Fruit fly (Drosophila melanogaster) whole organism, embryonic: ENCODE results near the gene LPCAT.

Experiments
- Adf1 ChIP-seq: fragments of 200-800 bp; sonication (Bioruptor generic); IDR thresholded peaks from 2 replicates; pipeline ENCODE4 v1.3.6; 2022; ENCODE audit warnings: missing biosample characterization, missing genetic modification characterization
- CG10321 ChIP-seq: fragments of 200-800 bp; sonication (Bioruptor generic); IDR thresholded peaks from 2 replicates; pipeline ENCODE4 v1.3.6; 2022; ENCODE audit warnings: missing biosample characterization, missing genetic modification characterization
- CG10565 ChIP-seq: fragments of 200-800 bp; sonication (Bioruptor generic); optimal IDR thresholded peaks from 3 replicates; lab custom pipeline; 2016; ENCODE audit warnings: missing biosample characterization, mild to moderate bottlenecking, missing genetic modification characterization
- CG11398 ChIP-seq: fragments of 200-800 bp; sonication (Bioruptor generic); optimal IDR thresholded peaks from 2 replicates; lab custom pipeline; 2016; ENCODE audit warnings: missing biosample characterization, missing genetic modification characterization
- CG11456 ChIP-seq: fragments of 200-800 bp; sonication (Bioruptor generic); IDR thresholded peaks from 3 replicates; pipeline ENCODE4 v1.3.6; 2022; ENCODE audit warnings: missing biosample characterization, missing genetic modification characterization
- CG12299 ChIP-seq: fragments of 200-800 bp; sonication (Bioruptor generic); optimal IDR thresholded peaks from 2 replicates; lab custom pipeline; 2018; ENCODE audit warnings: missing biosample characterization, mild to moderate bottlenecking, missing genetic modification characterization
- CG12391 ChIP-seq: fragments of 200-800 bp; sonication (Bioruptor generic); optimal IDR thresholded peaks from 3 replicates; lab custom pipeline; 2018; ENCODE audit warnings: missing biosample characterization, mild to moderate bottlenecking, missing genetic modification characterization, moderate library complexity
- CG14860 ChIP-seq: fragments of 200-800 bp; sonication (Bioruptor generic); IDR thresholded peaks from 3 replicates; pipeline ENCODE4 v1.3.6; 2022; ENCODE audit warnings: missing biosample characterization, missing genetic modification characterization; ENCODE audit not compliant: partially characterized antibody
- CG15011 ChIP-seq: fragments of 200-800 bp; sonication (Bioruptor generic); optimal IDR thresholded peaks from 3 replicates; lab custom pipeline; 2018; ENCODE audit warnings: missing biosample characterization, mild to moderate bottlenecking, missing genetic modification characterization
- CG2712 ChIP-seq: fragments of 200-800 bp; optimal IDR thresholded peaks from 3 replicates; lab custom pipeline; 2019; ENCODE audit warnings: missing biosample characterization, mild to moderate bottlenecking, missing genetic modification characterization, moderate library complexity
- CG3065 ChIP-seq: fragments of 200-800 bp; sonication (Bioruptor generic); optimal IDR thresholded peaks from 2 replicates; lab custom pipeline; 2016; ENCODE audit warnings: missing biosample characterization, missing genetic modification characterization
- CG3163 ChIP-seq: fragments of 200-800 bp; sonication (Bioruptor generic); optimal IDR thresholded peaks from 3 replicates; lab custom pipeline; 2016; ENCODE audit warnings: missing biosample characterization, missing genetic modification characterization
- CG3838 ChIP-seq: fragments of 200-800 bp; sonication (Bioruptor generic); optimal IDR thresholded peaks from 3 replicates; lab custom pipeline; 2016; ENCODE audit warnings: missing biosample characterization, missing genetic modification characterization
- CG6683 ChIP-seq: fragments of 200-800 bp; sonication (Bioruptor generic); optimal IDR thresholded peaks from 2 replicates; lab custom pipeline; 2017; ENCODE audit warnings: missing biosample characterization, mild to moderate bottlenecking, missing genetic modification characterization, missing genetic modification reagents
- CG6791 ChIP-seq: fragments of 200-800 bp; sonication (Bioruptor generic); IDR thresholded peaks from 3 replicates; pipeline ENCODE4 v1.3.6; 2022; ENCODE audit warnings: missing biosample characterization, missing genetic modification characterization; ENCODE audit not compliant: partially characterized antibody
- CG9609 ChIP-seq: fragments of 200-800 bp; sonication (Bioruptor generic); optimal IDR thresholded peaks from 3 replicates; lab custom pipeline; 2016; ENCODE audit warnings: missing biosample characterization, missing genetic modification characterization
- D19A ChIP-seq: fragments of 200-800 bp; optimal IDR thresholded peaks from 3 replicates; lab custom pipeline; 2019; ENCODE audit warnings: missing biosample characterization, mild to moderate bottlenecking, missing genetic modification characterization, moderate library complexity
- Dek ChIP-seq: fragments of 200-800 bp; sonication (Bioruptor generic); optimal IDR thresholded peaks from 3 replicates; lab custom pipeline; 2019; ENCODE audit warnings: missing biosample characterization, mild to moderate bottlenecking, missing genetic modification characterization, moderate library complexity
- E2f2 ChIP-seq: fragments of 200-800 bp; sonication (Bioruptor generic); IDR thresholded peaks from 2 replicates; pipeline ENCODE4 v1.3.6; 2022; ENCODE audit warnings: missing biosample characterization, missing genetic modification characterization
- Elba2 ChIP-seq: fragments of 200-800 bp; sonication (Bioruptor generic); optimal IDR thresholded peaks from 3 replicates; lab custom pipeline; 2016; ENCODE audit warnings: missing biosample characterization, missing genetic modification characterization
- HHEX ChIP-seq: fragments of 200-800 bp; sonication (Bioruptor generic); optimal IDR thresholded peaks from 3 replicates; lab custom pipeline; 2017; ENCODE audit warnings: missing biosample characterization, mild to moderate bottlenecking, missing genetic modification characterization, missing genetic modification reagents
- Hr39 ChIP-seq: fragments of >200 bp; optimal IDR thresholded peaks from 2 replicates; lab custom pipeline; 2017
- Jarid2 ChIP-seq: fragments of 200-800 bp; sonication (Bioruptor generic); optimal IDR thresholded peaks from 3 replicates; lab custom pipeline; 2017; ENCODE audit warnings: mild to moderate bottlenecking, missing biosample characterization, missing genetic modification reagents, missing genetic modification characterization
- MBD-R2 ChIP-seq: fragments of 200-800 bp; sonication (Bioruptor generic); IDR thresholded peaks from 2 replicates; pipeline ENCODE4 v1.3.6; 2022; ENCODE audit warnings: missing biosample characterization, missing genetic modification characterization
- Side ChIP-seq: fragments of 200-800 bp; sonication (Bioruptor generic); optimal IDR thresholded peaks from 2 replicates; lab custom pipeline; 2016; ENCODE audit warnings: missing biosample characterization, missing genetic modification characterization
- Sin3A ChIP-seq: fragments of >200 bp; optimal IDR thresholded peaks from 2 replicates; lab custom pipeline; 2018
- bigmax ChIP-seq: fragments of 200-800 bp; sonication (Bioruptor generic); optimal IDR thresholded peaks from 2 replicates; lab custom pipeline; 2018; ENCODE audit warnings: missing biosample characterization, mild to moderate bottlenecking, missing genetic modification characterization
- corto ChIP-seq: fragments of 200-800 bp; sonication (Bioruptor generic); optimal IDR thresholded peaks from 2 replicates; lab custom pipeline; 2016; ENCODE audit warnings: missing biosample characterization, mild to moderate bottlenecking, missing genetic modification characterization, moderate library complexity
- crol ChIP-seq: fragments of 200-800 bp; sonication (Bioruptor generic); IDR thresholded peaks from 2 replicates; pipeline ENCODE4 v1.3.6; 2022; ENCODE audit warnings: missing biosample characterization, missing genetic modification characterization
- danr ChIP-seq: fragments of 200-800 bp; sonication (Bioruptor generic); IDR thresholded peaks from 2 replicates; pipeline ENCODE4 v1.3.6; 2022; ENCODE audit warnings: missing biosample characterization, missing genetic modification characterization
- dmrt11E ChIP-seq: fragments of 200-800 bp; sonication (Bioruptor generic); optimal IDR thresholded peaks from 3 replicates; lab custom pipeline; 2018; ENCODE audit warnings: missing biosample characterization, mild to moderate bottlenecking, missing genetic modification characterization, moderate library complexity
- exex ChIP-seq: fragments of 200-800 bp; sonication (Bioruptor generic); optimal IDR thresholded peaks from 4 replicates; lab custom pipeline; 2018; ENCODE audit warnings: missing biosample characterization, mild to moderate bottlenecking, missing genetic modification characterization, moderate library complexity
- fd3F ChIP-seq: fragments of 200-800 bp; sonication (Bioruptor generic); optimal IDR thresholded peaks from 2 replicates; lab custom pipeline; 2018; ENCODE audit warnings: missing biosample characterization, mild to moderate bottlenecking, missing genetic modification characterization, moderate library complexity
- fd96Cb ChIP-seq: fragments of 200-800 bp; sonication (Bioruptor generic); optimal IDR thresholded peaks from 2 replicates; lab custom pipeline; 2018; ENCODE audit warnings: missing biosample characterization, mild to moderate bottlenecking, missing genetic modification characterization, moderate library complexity
- hkb ChIP-seq, 2 experiments: fragments of 200-800 bp in 1 of 2; fragments of >200 bp in 1 of 2; sonication (Bioruptor generic) in 1 of 2; IDR thresholded peaks in 1 of 2; optimal IDR thresholded peaks in 1 of 2; 2 replicates each; pipeline versions ENCODE4 v1.3.6 to Lab custom; 2017 to 2022; ENCODE audit warnings: missing biosample characterization in 1 of 2, missing genetic modification characterization in 1 of 2
- jing ChIP-seq: fragments of 200-800 bp; sonication (Bioruptor generic); optimal IDR thresholded peaks from 2 replicates; lab custom pipeline; 2018; ENCODE audit warnings: missing biosample characterization, mild to moderate bottlenecking, missing genetic modification characterization
- knrl ChIP-seq: fragments of 200-800 bp; sonication (Bioruptor generic); IDR thresholded peaks from 3 replicates; pipeline ENCODE4 v1.3.6; 2022; ENCODE audit warnings: missing biosample characterization, missing genetic modification characterization; ENCODE audit not compliant: partially characterized antibody
- lola ChIP-seq, 3 experiments: fragments of >200 bp in 2 of 3; fragments of 200-800 bp in 1 of 3; sonication (Bioruptor generic) in 1 of 3; optimal IDR thresholded peaks; 2 replicates each; lab custom pipeline; 2017 to 2019; ENCODE audit warnings: missing biosample characterization in 3 of 3, missing genetic modification characterization in 3 of 3, mild to moderate bottlenecking in 1 of 3, moderate library complexity in 1 of 3
- p53 ChIP-seq: fragments of 200-800 bp; sonication (Bioruptor generic); optimal IDR thresholded peaks from 2 replicates; lab custom pipeline; 2016; ENCODE audit warnings: missing biosample characterization, missing genetic modification characterization
- phol ChIP-seq: fragments of 200-800 bp; sonication (Bioruptor generic); optimal IDR thresholded peaks from 3 replicates; lab custom pipeline; 2018; ENCODE audit warnings: missing biosample characterization, mild to moderate bottlenecking, missing genetic modification characterization, moderate library complexity
- pros ChIP-seq: fragments of 200-800 bp; sonication (Bioruptor generic); optimal IDR thresholded peaks from 3 replicates; lab custom pipeline; 2019; ENCODE audit warnings: missing biosample characterization, mild to moderate bottlenecking, missing genetic modification characterization, moderate library complexity
- pzg ChIP-seq: fragments of 200-800 bp; sonication (Bioruptor generic); optimal IDR thresholded peaks from 3 replicates; lab custom pipeline; 2018; ENCODE audit warnings: missing biosample characterization, mild to moderate bottlenecking, missing genetic modification characterization, moderate library complexity
- sens ChIP-seq: fragments of 200-800 bp; sonication (Bioruptor generic); peaks from one replicate; lab custom pipeline; 2016; ENCODE audit warnings: missing biosample characterization, missing genetic modification characterization
- sna ChIP-seq: fragments of 200-800 bp; sonication (Bioruptor generic); IDR thresholded peaks from 2 replicates; pipeline ENCODE4 v1.3.6; 2022; ENCODE audit warnings: missing biosample characterization, missing genetic modification characterization; ENCODE audit not compliant: partially characterized antibody
- stwl ChIP-seq: fragments of 200-800 bp; sonication (Bioruptor generic); optimal IDR thresholded peaks from 3 replicates; lab custom pipeline; 2018; ENCODE audit warnings: missing biosample characterization, mild to moderate bottlenecking, missing genetic modification characterization, moderate library complexity
- toy ChIP-seq: fragments of 200-800 bp; sonication (Bioruptor generic); IDR thresholded peaks from 2 replicates; pipeline ENCODE4 v1.3.6; 2022; ENCODE audit warnings: missing biosample characterization, missing genetic modification characterization
- trh ChIP-seq: fragments of 200-800 bp; sonication (Bioruptor generic); optimal IDR thresholded peaks from 2 replicates; lab custom pipeline; 2016; ENCODE audit warnings: missing biosample characterization, missing genetic modification characterization
- unpg ChIP-seq: fragments of 200-800 bp; sonication (Bioruptor generic); optimal IDR thresholded peaks from 3 replicates; lab custom pipeline; 2018; ENCODE audit warnings: missing biosample characterization, mild to moderate bottlenecking, missing genetic modification characterization, moderate library complexity
- vnd ChIP-seq: fragments of 200-800 bp; sonication (Bioruptor generic); IDR thresholded peaks from 3 replicates; pipeline ENCODE4 v1.3.6; 2022; ENCODE audit warnings: missing biosample characterization, missing genetic modification characterization; ENCODE audit not compliant: partially characterized antibody

The LPCAT gene

dm6 chrX:9583440-9584103 lies 3.8 kb upstream of the LPCAT start (continued):
- TF ChIP-seq CG14860 (GFP tag; lab: Robert Waterston, UW): no peak
- peak in 1 of 3 experiments; percentile 88 for TF ChIP-seq lola (GFP tag; optimal IDR thresholded peaks at IDR 0.05; lab: Kevin White, UChicago)
- peak; percentile 89 for TF ChIP-seq danr
- TF ChIP-seq E2f2 (GFP tag; lab: Robert Waterston, UW): peak; percentile 75
- no peak for TF ChIP-seq Elba2 (GFP tag; lab: Kevin White, UChicago)
- peak; percentile 93 for TF ChIP-seq sens (GFP tag; lab: Kevin White, UChicago)
- TF ChIP-seq phol (tag; lab: Kevin White, UChicago): peak; percentile 93
- TF ChIP-seq corto (GFP tag; lab: Kevin White, UChicago): peak; percentile 68
- no peak for TF ChIP-seq Sin3A (lab: Kevin White, UChicago)
- TF ChIP-seq crol (GFP tag; lab: Robert Waterston, UW): peak; percentile 84
- peak; percentile 62 for TF ChIP-seq CG9609 (GFP tag; lab: Kevin White, UChicago)
- TF ChIP-seq toy (GFP tag; lab: Robert Waterston, UW): peak; percentile 87
- TF ChIP-seq Dek (tag; lab: Kevin White, UChicago): peak; percentile 94
- TF ChIP-seq HHEX (GFP tag; lab: Kevin White, UChicago): peak; percentile 96
- peak; percentile 90 for TF ChIP-seq CG6683 (GFP tag; lab: Kevin White, UChicago)
- TF ChIP-seq CG3838: peak; percentile 45
- TF ChIP-seq jing (GFP tag; lab: Kevin White, UChicago): peak; percentile 79
- TF ChIP-seq Adf1 (GFP tag; lab: Robert Waterston, UW): peak; percentile 70
- no peak for TF ChIP-seq p53 (GFP tag; lab: Kevin White, UChicago)
- TF ChIP-seq fd96Cb (tag; lab: Kevin White, UChicago): peak; percentile 90
- TF ChIP-seq CG10565: peak; percentile 29
- TF ChIP-seq trh: peak; percentile 75
- TF ChIP-seq CG6791: no peak
- peak; percentile 90 for TF ChIP-seq fd3F
- peak; percentile 75 for TF ChIP-seq CG10321
- no peak for TF ChIP-seq hkb (optimal IDR thresholded peaks at IDR 0.05; lab: Kevin White, UChicago)
- peak; percentile 96 for TF ChIP-seq hkb (GFP tag; IDR thresholded peaks at IDR 0.05; lab: Robert Waterston, UW)
- TF ChIP-seq CG2712: peak; percentile 95
- TF ChIP-seq unpg (GFP tag; lab: Kevin White, UChicago): peak; percentile 94
- TF ChIP-seq Hr39 (lab: Kevin White, UChicago): no peak
- peak; percentile 11 for TF ChIP-seq pzg
- peak; percentile 79 for TF ChIP-seq MBD-R2 (GFP tag; lab: Robert Waterston, UW)
- no peak for TF ChIP-seq sna (GFP tag; lab: Robert Waterston, UW)
- peak; percentile 22 for TF ChIP-seq CG11398
- TF ChIP-seq stwl (tag; lab: Kevin White, UChicago): no peak
- TF ChIP-seq CG11456: peak; percentile 90
- TF ChIP-seq Jarid2 (GFP tag; lab: Kevin White, UChicago): peak; percentile 86
- TF ChIP-seq CG3163 (GFP tag; lab: Kevin White, UChicago): no peak
- TF ChIP-seq D19A: peak; percentile 91
- TF ChIP-seq CG12299 (tag; lab: Kevin White, UChicago): peak; percentile 95
- peak; percentile 82 for TF ChIP-seq CG3065 (GFP tag; lab: Kevin White, UChicago)
- TF ChIP-seq bigmax (GFP tag; lab: Kevin White, UChicago): peak; percentile 12
- peak; percentile 60 for TF ChIP-seq exex
- no peak for TF ChIP-seq pros (GFP tag; lab: Kevin White, UChicago)
- TF ChIP-seq CG15011: peak; percentile 93
- peak; percentile 78 for TF ChIP-seq dmrt11E (tag; lab: Kevin White, UChicago)
- TF ChIP-seq CG12391: peak; percentile 96
- no peak for TF ChIP-seq vnd (GFP tag; lab: Robert Waterston, UW)
- peak; percentile 39 for TF ChIP-seq Side
- TF ChIP-seq knrl (GFP tag; lab: Robert Waterston, UW): no peak
